Worm (Caenorhabditis elegans): ENCODE data around the gene C17H11.6.
A peak's percentile ranks its signal among the peaks of the same experiment; 100 is the strongest.
"Not testable (repeated sequence)": the region's sequence is repeated elsewhere in the genome, so short reads cannot be mapped to it uniquely, and the experiment has no call there.

Gene C17H11.6

DNA sequence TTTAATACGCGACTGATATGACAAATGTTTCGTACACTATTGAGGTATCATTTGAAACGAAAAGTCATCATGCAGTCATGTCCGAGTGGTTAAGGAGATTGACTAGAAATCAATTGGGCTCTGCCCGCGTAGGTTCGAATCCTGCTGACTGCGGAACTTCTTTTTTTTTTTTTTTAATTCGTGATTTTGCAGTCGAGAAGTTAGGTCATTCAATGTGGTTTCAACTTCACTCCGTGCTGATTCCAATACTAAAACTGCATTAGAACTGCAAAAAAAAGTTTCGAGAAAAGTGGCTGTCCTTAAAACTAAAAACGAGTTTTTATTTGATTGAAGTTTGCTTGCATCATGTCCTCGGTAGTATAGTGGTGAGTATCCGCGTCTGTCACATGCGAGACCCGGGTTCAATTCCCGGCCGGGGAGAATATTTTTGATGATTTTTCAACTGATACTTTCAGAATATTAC, 49.2 kb downstream of the C17H11.6 start:
- TF ChIP-seq let-607 (tag; optimal IDR thresholded peaks at IDR 0.05) (peak in 1 of 2 experiments; percentile 39), ztf-26 (tag; optimal IDR thresholded peaks at IDR 0.05) (peak; percentile 38), madf-6 (GFP tag; IDR thresholded peaks at IDR 0.05) (0 out of 2 replicates have a peak, but pooled peaks have one; percentile 12), nhr-80 (tag; optimal IDR thresholded peaks at IDR 0.05) (peak; percentile 12), ztf-18 (tag; optimal IDR thresholded peaks at IDR 0.05) (peak; percentile 61), nfyb-1 (GFP tag; IDR thresholded peaks at IDR 0.05) (peak; percentile 74; the same call in 1 of the 2 replicates), lin-35 (GFP tag; optimal IDR thresholded peaks at IDR 0.05) (peak in 1 of 3 experiments; percentile 14), lin-26 (GFP tag; IDR thresholded peaks at IDR 0.05) (peak; percentile 73; the same call in 1 of the 2 replicates), attf-5 (GFP tag; optimal IDR thresholded peaks at IDR 0.05) (peak; percentile 19), nhr-27 (tag; optimal IDR thresholded peaks at IDR 0.05) (peak; percentile 15), F52B5.7 (tag; optimal IDR thresholded peaks at IDR 0.05) (peak; percentile 41), B0035.1 (tag; optimal IDR thresholded peaks at IDR 0.05) (peak; percentile 29), ztf-22 (GFP tag; optimal IDR thresholded peaks at IDR 0.05) (peak; percentile 47), B0261.1 (tag; optimal IDR thresholded peaks at IDR 0.05) (peak; percentile 84), nhr-90 (tag; optimal IDR thresholded peaks at IDR 0.05) (peak; percentile 58), snpc-3.4 (tag; optimal IDR thresholded peaks at IDR 0.05) (peak; percentile 56), hmg-1.2 (GFP tag; IDR thresholded peaks at IDR 0.05) (peak; percentile 53), tbp1 (GFP tag; optimal IDR thresholded peaks at IDR 0.05) (peak; percentile 86), F23B12.7 (tag; optimal IDR thresholded peaks at IDR 0.05; ENCODE audit: insufficient read depth) (peak; percentile 55), him-1 (tag; optimal IDR thresholded peaks at IDR 0.05) (peak; percentile 54), dox-1 (GFP tag; IDR thresholded peaks at IDR 0.05) (peak; percentile 46), cebp-1 (tag; optimal IDR thresholded peaks at IDR 0.05) (peak; percentile 39), athp-1 (tag; optimal IDR thresholded peaks at IDR 0.05) (peak; percentile 36), sptf-2 (GFP tag; optimal IDR thresholded peaks at IDR 0.05) (peak; percentile 20), atf-7 (tag; optimal IDR thresholded peaks at IDR 0.05) (peak; percentile 6), T07F8.4 (tag; optimal IDR thresholded peaks at IDR 0.05) (peak; percentile 2), ZK185.1 (tag; optimal IDR thresholded peaks at IDR 0.05; ENCODE audit: poor library complexity, severe bottlenecking) (peak; percentile 52), madf-10 (tag; optimal IDR thresholded peaks at IDR 0.05) (peak; percentile 25), lin-40 (tag; optimal IDR thresholded peaks at IDR 0.05) (peak; percentile 22), die-1 (tag; optimal IDR thresholded peaks at IDR 0.05) (peak; percentile 85), aptf-3 (GFP tag; IDR thresholded peaks at IDR 0.05) (0 out of 2 replicates have a peak, but pooled peaks have one; percentile 32), rpc-1 (optimal IDR thresholded peaks at IDR 0.05) (peak; percentile 88), rpc-1 (tag; optimal IDR thresholded peaks at IDR 0.05) (peak; percentile 90), rec-8 (tag; optimal IDR thresholded peaks at IDR 0.05) (peak in 1 of 2 experiments; percentile 62), ama-1 (GFP tag; optimal IDR thresholded peaks at IDR 0.05) (peak in 1 of 2 experiments; percentile 23), D2030.7 (GFP tag; IDR thresholded peaks at IDR 0.05) (peak; percentile 59), snpc-4 (GFP tag; optimal IDR thresholded peaks at IDR 0.05) (peak; percentile 43), snpc-4 (tag; optimal IDR thresholded peaks at IDR 0.05) (peak in 3 of 4 experiments; percentile 3 to 53 (median 14)), pbrm-1 (GFP tag; IDR thresholded peaks at IDR 0.05) (peak; percentile 76)
- TF ChIP-seq cebp-1 (GFP tag; IDR thresholded peaks at IDR 0.05); ama-1 (optimal IDR thresholded peaks at IDR 0.05): not testable (repeated sequence)
